Worm (Caenorhabditis elegans) whole organism, late embryonic: Measurements from ENCODE around the gene glr-4.

Experiments
- fkh-10 ChIP-seq: fragments of 150-350 bp; optimal IDR thresholded peaks from 2 replicates; lab custom pipeline; 2014; ENCODE audit warnings: missing biosample characterization, missing genetic modification reagents, missing genetic modification characterization
- hlh-30 ChIP-seq: sonication (generic microtip); optimal IDR thresholded peaks from 2 replicates; lab custom pipeline; 2017; ENCODE audit warnings: antibody characterized with exemption, missing genetic modification characterization, missing compliant biosample characterization; ENCODE audit not compliant: insufficient read depth
- mec-3 ChIP-seq: sonication (generic microtip); optimal IDR thresholded peaks from 2 replicates; lab custom pipeline; 2016; ENCODE audit warnings: borderline replicate concordance, missing genetic modification characterization, missing compliant biosample characterization
- pha-4 ChIP-seq: fragments of 150-350 bp; optimal IDR thresholded peaks from 2 replicates; lab custom pipeline; 2018; ENCODE audit warnings: missing biosample characterization, missing genetic modification reagents, missing genetic modification characterization

DNA sequence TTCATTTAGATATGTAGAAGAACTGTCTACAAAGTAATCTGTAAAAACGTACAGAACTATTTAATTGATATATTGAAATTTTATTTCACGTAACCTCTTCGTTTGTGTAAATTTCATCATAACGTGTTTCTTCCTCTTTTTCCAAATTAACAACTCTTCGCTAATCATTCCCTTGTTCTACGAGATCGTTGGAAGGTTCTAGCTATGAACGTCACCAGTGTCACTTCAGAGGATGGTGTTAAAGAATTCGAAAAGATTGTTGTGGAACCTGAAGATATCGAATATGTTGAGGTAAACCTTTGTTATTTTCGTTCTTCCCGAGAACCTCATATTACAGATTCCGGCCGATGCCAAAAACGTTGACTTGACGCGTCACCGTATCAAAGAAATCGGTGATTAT, 21.7 kb downstream of the glr-4 start, which contains the start of gene C06A8.6:
- TF ChIP-seq mec-3, result no peak
- TF ChIP-seq pha-4 (tag; lab: Kevin White, UChicago), result no peak
- TF ChIP-seq hlh-30 (tag; lab: Kevin White, UChicago), result no peak
- no peak for TF ChIP-seq fkh-10 (GFP tag; lab: Kevin White, UChicago)
